Fruit fly (Drosophila melanogaster) whole organism, pupa: ENCODE results near the gene CG13306.
A peak's percentile ranks its signal among the peaks of the same experiment; 100 is the strongest.

ENCODE experiments used
- CG10348 ChIP-seq: fragments of 200-800 bp; sonication (Bioruptor generic); IDR thresholded peaks from 2 replicates; pipeline ENCODE4 v1.3.6; 2022; ENCODE audit warnings: missing biosample characterization, missing genetic modification characterization
- CG12605 ChIP-seq: fragments of 200-800 bp; sonication (Bioruptor generic); IDR thresholded peaks from 2 replicates; pipeline ENCODE4 v1.3.6; 2022; ENCODE audit warnings: missing biosample characterization, missing genetic modification characterization
- CG13204 ChIP-seq: fragments of 200-800 bp; sonication (Bioruptor generic); optimal IDR thresholded peaks from 2 replicates; lab custom pipeline; 2018; ENCODE audit warnings: missing biosample characterization, mild to moderate bottlenecking, missing genetic modification characterization, moderate library complexity
- CG14655 ChIP-seq: fragments of 200-800 bp; sonication (Bioruptor generic); optimal IDR thresholded peaks from 3 replicates; lab custom pipeline; 2017; ENCODE audit warnings: mild to moderate bottlenecking, missing biosample characterization, missing genetic modification reagents, missing genetic modification characterization
- CG15710 ChIP-seq: fragments of 200-800 bp; sonication (Bioruptor generic); optimal IDR thresholded peaks from 2 replicates; lab custom pipeline; 2018; ENCODE audit warnings: missing biosample characterization, mild to moderate bottlenecking, missing genetic modification characterization, moderate library complexity
- CG17806 ChIP-seq: fragments of 200-800 bp; sonication (Bioruptor generic); optimal IDR thresholded peaks from 2 replicates; lab custom pipeline; 2018; ENCODE audit warnings: missing biosample characterization, mild to moderate bottlenecking, missing genetic modification characterization, moderate library complexity
- CG32121 ChIP-seq: fragments of 200-800 bp; sonication (Bioruptor generic); IDR thresholded peaks from 2 replicates; pipeline ENCODE4 v1.3.6; 2022; ENCODE audit warnings: missing biosample characterization, missing genetic modification characterization
- CG34367 ChIP-seq: fragments of 200-800 bp; sonication (Bioruptor generic); optimal IDR thresholded peaks from 2 replicates; lab custom pipeline; 2018; ENCODE audit warnings: missing biosample characterization, mild to moderate bottlenecking, missing genetic modification characterization
- CG4496 ChIP-seq: fragments of 200-800 bp; sonication (Bioruptor generic); IDR thresholded peaks from 3 replicates; pipeline ENCODE4 v1.3.6; 2022; ENCODE audit warnings: missing biosample characterization, missing genetic modification characterization
- CG8159 ChIP-seq: fragments of 200-800 bp; sonication (Bioruptor generic); optimal IDR thresholded peaks from 3 replicates; lab custom pipeline; 2018; ENCODE audit warnings: missing biosample characterization, mild to moderate bottlenecking, missing genetic modification characterization, moderate library complexity
- CG8301 ChIP-seq: fragments of 200-800 bp; sonication (Bioruptor generic); optimal IDR thresholded peaks from 2 replicates; lab custom pipeline; 2018; ENCODE audit warnings: missing biosample characterization, mild to moderate bottlenecking, missing genetic modification characterization
- CG9948 ChIP-seq: fragments of 200-800 bp; sonication (Bioruptor generic); optimal IDR thresholded peaks from 2 replicates; lab custom pipeline; 2018; ENCODE audit warnings: missing biosample characterization, mild to moderate bottlenecking, missing genetic modification characterization, moderate library complexity
- D1 ChIP-seq: fragments of 200-800 bp; sonication (Bioruptor generic); optimal IDR thresholded peaks from 2 replicates; lab custom pipeline; 2018; ENCODE audit warnings: missing biosample characterization, mild to moderate bottlenecking, missing genetic modification characterization, moderate library complexity
- EcR ChIP-seq: fragments of 200-800 bp; sonication (Bioruptor generic); optimal IDR thresholded peaks from 3 replicates; lab custom pipeline; 2019; ENCODE audit warnings: missing biosample characterization, missing genetic modification characterization, mild to moderate bottlenecking, moderate library complexity, missing genetic modification reagents
- Ets98B ChIP-seq: fragments of 200-800 bp; sonication (Bioruptor generic); IDR thresholded peaks from 2 replicates; pipeline ENCODE4 v1.3.6; 2022; ENCODE audit warnings: missing biosample characterization, missing genetic modification characterization
- Pif1A ChIP-seq: fragments of 200-800 bp; sonication (Bioruptor generic); optimal IDR thresholded peaks from 3 replicates; lab custom pipeline; 2016; ENCODE audit warnings: missing biosample characterization, missing genetic modification characterization
- Pif1B ChIP-seq: fragments of 200-800 bp; sonication (Bioruptor generic); optimal IDR thresholded peaks from 3 replicates; lab custom pipeline; 2016; ENCODE audit warnings: missing biosample characterization, missing genetic modification characterization
- Snoo ChIP-seq: fragments of 200-800 bp; sonication (Bioruptor generic); optimal IDR thresholded peaks from 3 replicates; lab custom pipeline; 2017; ENCODE audit warnings: missing biosample characterization, mild to moderate bottlenecking, missing genetic modification characterization, inconsistent platforms
- fd96Ca ChIP-seq: fragments of 200-800 bp; sonication (Bioruptor generic); IDR thresholded peaks from 3 replicates; pipeline ENCODE4 v1.3.6; 2022; ENCODE audit warnings: missing biosample characterization, missing genetic modification characterization
- gl ChIP-seq: fragments of 200-800 bp; sonication (Bioruptor generic); optimal IDR thresholded peaks from 2 replicates; lab custom pipeline; 2018; ENCODE audit warnings: missing biosample characterization, mild to moderate bottlenecking, missing genetic modification characterization
- rn ChIP-seq: fragments of 200-800 bp; sonication (Bioruptor generic); IDR thresholded peaks from 2 replicates; pipeline ENCODE4 v1.3.6; 2022; ENCODE audit warnings: missing biosample characterization, missing genetic modification characterization

CG13306 gene

DNA sequence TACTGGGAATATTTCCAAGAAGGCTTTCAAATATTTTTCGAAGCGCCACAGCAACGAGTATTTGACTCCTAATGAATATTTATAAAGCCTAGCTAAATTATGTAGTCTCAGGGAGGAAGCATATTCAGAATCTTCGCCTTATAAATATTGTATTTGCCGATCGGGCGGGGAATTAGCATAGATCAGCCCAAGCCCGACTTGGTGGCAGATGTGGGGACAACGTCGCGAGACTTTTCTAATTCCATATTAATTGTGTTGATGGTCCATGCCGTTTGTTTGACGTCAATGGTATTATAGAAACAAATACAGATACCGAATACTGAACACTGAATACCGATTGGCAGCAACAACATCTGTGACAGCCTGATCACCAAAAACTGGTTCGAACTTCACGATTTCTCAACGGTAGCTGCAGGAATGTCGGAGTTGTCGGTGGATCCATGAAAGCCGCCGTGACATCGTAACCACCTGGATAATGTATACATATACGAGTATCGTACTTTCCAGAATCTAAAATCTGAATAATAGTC, 45.8 kb downstream of the CG13306 start:
- no peak for TF ChIP-seq CG17806 (tag; lab: Kevin White, UChicago)
- no peak for TF ChIP-seq CG8159
- TF ChIP-seq EcR (GFP tag; lab: Kevin White, UChicago), result no peak
- TF ChIP-seq Ets98B (GFP tag; lab: Robert Waterston, UW), result no peak

DNA sequence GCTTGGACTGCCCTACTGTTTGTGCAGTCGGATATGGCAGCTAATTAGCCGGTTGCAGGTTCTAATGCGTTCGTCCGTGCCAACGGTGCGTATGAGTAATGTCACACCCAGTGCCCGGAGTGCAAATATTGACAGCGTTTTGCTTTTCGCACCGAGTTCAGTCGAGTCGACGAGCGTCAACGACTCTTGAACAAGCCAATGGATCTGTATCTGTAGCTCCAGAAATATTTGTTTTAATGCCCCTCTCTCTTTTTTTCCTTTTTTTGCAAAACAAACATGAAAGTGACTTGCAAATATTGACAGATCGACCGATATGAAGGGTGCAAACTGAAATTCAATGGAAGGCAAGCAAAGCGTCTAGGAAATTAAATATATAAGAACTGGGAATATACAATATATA, 47.1 kb downstream of the CG13306 start:
- peak; percentile 66 for TF ChIP-seq Snoo (tag; lab: Kevin White, UChicago)
- peak; percentile 81 for TF ChIP-seq Pif1B
- TF ChIP-seq EcR (GFP tag; lab: Kevin White, UChicago), result peak; percentile 42
- TF ChIP-seq fd96Ca (GFP tag; lab: Robert Waterston, UW), result no peak
- TF ChIP-seq CG15710 (tag; lab: Kevin White, UChicago), result peak; percentile 44
- TF ChIP-seq CG17806 (tag; lab: Kevin White, UChicago), result peak; percentile 47
- no peak for TF ChIP-seq CG10348
- TF ChIP-seq CG34367 (tag; lab: Kevin White, UChicago), result peak; percentile 68
- peak; percentile 3 for TF ChIP-seq CG13204 (GFP tag; lab: Kevin White, UChicago)
- TF ChIP-seq CG9948 (tag; lab: Kevin White, UChicago), result peak; percentile 30
- peak; percentile 56; the same call in 2 of the 3 replicates for TF ChIP-seq CG4496
- TF ChIP-seq CG8159, result peak; percentile 66
- peak; percentile 57; the same call in 1 of the 2 replicates for TF ChIP-seq CG32121 (GFP tag; lab: Robert Waterston, UW)
- peak; percentile 69 for TF ChIP-seq Pif1A (GFP tag; lab: Kevin White, UChicago)
- peak; percentile 31; the same call in 1 of the 2 replicates for TF ChIP-seq CG12605 (GFP tag; lab: Robert Waterston, UW)
- TF ChIP-seq CG14655 (GFP tag; lab: Kevin White, UChicago), result peak; percentile 61
- TF ChIP-seq D1, result peak; percentile 4
- peak; percentile 75 for TF ChIP-seq gl
- TF ChIP-seq rn (GFP tag; lab: Robert Waterston, UW), result no peak
- TF ChIP-seq Ets98B (GFP tag; lab: Robert Waterston, UW), result peak; percentile 36; the same call in 1 of the 2 replicates
- peak; percentile 19 for TF ChIP-seq CG8301 (tag; lab: Kevin White, UChicago)

DNA sequence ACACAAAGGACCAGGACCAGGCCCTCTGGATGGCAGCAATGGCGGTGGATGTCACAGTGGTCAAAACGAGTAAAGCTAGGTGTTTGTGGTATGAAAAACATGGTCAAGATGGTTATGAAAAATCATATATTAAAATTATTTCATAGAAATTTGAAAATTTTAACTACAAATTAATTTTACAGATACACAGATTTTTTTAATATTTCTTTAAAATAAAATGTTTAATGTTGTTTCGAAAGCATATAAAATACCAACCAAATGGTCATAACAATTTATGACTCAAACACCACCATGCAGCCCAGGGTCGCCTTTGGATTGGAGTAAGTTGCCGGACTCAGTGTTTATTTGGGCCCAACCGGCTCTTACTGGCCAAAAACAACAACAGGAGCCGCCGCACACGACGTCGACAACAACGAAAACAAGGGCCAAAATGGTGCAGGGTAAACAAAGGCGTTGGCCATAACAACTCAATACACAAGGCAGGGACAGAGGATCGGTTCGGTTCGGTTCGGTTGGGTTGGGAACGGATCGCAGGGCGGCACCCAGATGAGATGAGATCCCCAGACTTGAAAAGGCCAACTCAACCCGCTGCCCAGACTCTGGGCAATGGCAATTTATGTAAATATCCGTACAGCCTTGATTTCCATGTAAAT, 47.7 kb downstream of the CG13306 start:
- TF ChIP-seq EcR (GFP tag; lab: Kevin White, UChicago) (peak; percentile 22), CG9948 (tag; lab: Kevin White, UChicago) (peak; percentile 79), Ets98B (GFP tag; lab: Robert Waterston, UW) (no peak), CG13204 (GFP tag; lab: Kevin White, UChicago) (peak; percentile 16), rn (GFP tag; lab: Robert Waterston, UW) (no peak), Pif1B (peak; percentile 56), fd96Ca (GFP tag; lab: Robert Waterston, UW) (no peak), CG12605 (GFP tag; lab: Robert Waterston, UW) (no peak), D1 (peak; percentile 80), CG34367 (tag; lab: Kevin White, UChicago) (peak; percentile 58), CG15710 (tag; lab: Kevin White, UChicago) (peak; percentile 88), Snoo (tag; lab: Kevin White, UChicago) (peak; percentile 72), CG8301 (tag; lab: Kevin White, UChicago) (no peak), Pif1A (GFP tag; lab: Kevin White, UChicago) (peak; percentile 64), CG32121 (GFP tag; lab: Robert Waterston, UW) (no peak), CG8159 (peak; percentile 91), gl (peak; percentile 18), CG17806 (tag; lab: Kevin White, UChicago) (peak; percentile 74), CG4496 (no peak), CG14655 (GFP tag; lab: Kevin White, UChicago) (peak; percentile 12), CG10348 (no peak)

DNA sequence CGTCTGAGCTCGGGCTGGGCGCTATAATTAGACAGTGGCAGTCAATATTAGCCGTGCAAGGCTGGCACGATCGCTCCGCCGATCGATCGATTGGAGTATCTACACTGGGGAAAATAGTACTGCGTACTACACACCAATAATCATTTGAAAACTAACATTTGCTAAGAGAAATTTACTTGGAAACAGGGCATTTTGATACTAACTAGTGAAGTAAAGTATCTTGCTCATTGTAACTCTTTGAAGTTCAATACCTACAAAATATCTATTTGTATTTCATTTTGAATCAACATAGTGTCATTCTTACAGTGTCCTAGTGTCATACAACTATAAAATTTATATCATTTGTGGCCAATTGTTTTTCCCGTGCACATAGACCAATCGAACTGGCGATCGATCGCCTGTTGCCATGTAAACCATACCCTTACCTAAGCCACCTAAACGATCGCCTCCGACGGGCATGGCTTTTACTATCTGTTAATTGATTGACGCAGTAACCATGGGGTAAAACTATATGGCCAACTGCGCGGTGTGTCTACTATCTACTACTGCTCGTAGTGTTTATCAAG, 48.8 kb downstream of the CG13306 start:
- TF ChIP-seq Pif1B (peak; percentile 35), CG12605 (GFP tag; lab: Robert Waterston, UW) (no peak), CG17806 (tag; lab: Kevin White, UChicago) (peak; percentile 67), EcR (GFP tag; lab: Kevin White, UChicago) (no peak), Ets98B (GFP tag; lab: Robert Waterston, UW) (peak; percentile 62; the same call in 1 of the 2 replicates), D1 (peak; percentile 49), CG8301 (tag; lab: Kevin White, UChicago) (peak; percentile 60), rn (GFP tag; lab: Robert Waterston, UW) (peak; percentile 22; the same call in 1 of the 2 replicates), CG15710 (tag; lab: Kevin White, UChicago) (peak; percentile 71), CG8159 (peak; percentile 76), CG10348 (no peak), CG13204 (GFP tag; lab: Kevin White, UChicago) (no peak), CG14655 (GFP tag; lab: Kevin White, UChicago) (peak; percentile 68), Pif1A (GFP tag; lab: Kevin White, UChicago) (peak; percentile 44), CG32121 (GFP tag; lab: Robert Waterston, UW) (peak; percentile 64; the same call in 1 of the 2 replicates), fd96Ca (GFP tag; lab: Robert Waterston, UW) (peak; percentile 34; the same call in 1 of the 3 replicates), gl (peak; percentile 20), Snoo (tag; lab: Kevin White, UChicago) (peak; percentile 18), CG9948 (tag; lab: Kevin White, UChicago) (peak; percentile 76), CG34367 (tag; lab: Kevin White, UChicago) (peak; percentile 77), CG4496 (peak; percentile 59)
